Worm (Caenorhabditis elegans) whole organism, L4 larva: Measurements from ENCODE around the gene copz-1.

Experiments used
- F44E2.7 ChIP-seq: fragments of 200-800 bp; sonication (Bioruptor generic); IDR thresholded peaks from 2 replicates; pipeline ENCODE4 v2.1.2; 2022; ENCODE audit warnings: missing genetic modification characterization, missing compliant biosample characterization
- ama-1 ChIP-seq: fragments of 150-350 bp; optimal IDR thresholded peaks from 2 replicates; lab custom pipeline; 2014; ENCODE audit warnings: inconsistent platforms, mixed read lengths
- attf-4 ChIP-seq: sonication (generic microtip); optimal IDR thresholded peaks from 3 replicates; lab custom pipeline; 2017; ENCODE audit warnings: missing biosample characterization, missing genetic modification characterization
- daf-19 ChIP-seq: fragments of 200-800 bp; sonication (Bioruptor generic); conservative IDR thresholded peaks from 2 replicates; pipeline ENCODE4 v1.3.6; 2022; ENCODE audit warnings: missing genetic modification characterization, missing compliant biosample characterization
- egl-27 ChIP-seq: sonication (generic microtip); optimal IDR thresholded peaks from 3 replicates; lab custom pipeline; 2017; ENCODE audit warnings: missing biosample characterization, missing genetic modification reagents, missing genetic modification characterization
- egl-43 ChIP-seq: fragments of 200-800 bp; sonication (Bioruptor generic); IDR thresholded peaks from 2 replicates; pipeline ENCODE4 v1.3.6; 2022; ENCODE audit warnings: missing genetic modification reagents, missing genetic modification characterization, missing compliant biosample characterization
- hif-1 ChIP-seq, 2 experiments: sonication (generic microtip); optimal IDR thresholded peaks; 2 replicates each; lab custom pipeline; 2016 to 2017; ENCODE audit warnings: missing compliant biosample characterization in 2 of 2, missing genetic modification characterization in 2 of 2, missing genetic modification reagents in 2 of 2, missing genotype in 2 of 2, mild to moderate bottlenecking in 1 of 2
- jun-1 ChIP-seq: fragments of 150-350 bp; optimal IDR thresholded peaks from 2 replicates; lab custom pipeline; 2014; ENCODE audit warnings: missing biosample characterization, missing genetic modification reagents, missing genetic modification characterization
- lin-13 ChIP-seq: fragments of 150-350 bp; optimal IDR thresholded peaks from 2 replicates; lab custom pipeline; 2014; ENCODE audit warnings: missing biosample characterization, missing genetic modification reagents, missing genetic modification characterization
- lsy-2 ChIP-seq, 2 experiments: fragments of 150-350 bp in 1 of 2; sonication (generic microtip) in 1 of 2; optimal IDR thresholded peaks; 2 replicates each; lab custom pipeline; 2014 to 2017; ENCODE audit warnings: missing biosample characterization in 2 of 2, missing genetic modification characterization in 2 of 2
- mxl-3 ChIP-seq: fragments of 200-800 bp; sonication (Bioruptor generic); optimal IDR thresholded peaks from 2 replicates; lab custom pipeline; 2018; ENCODE audit warnings: mild to moderate bottlenecking, missing genetic modification characterization, missing compliant biosample characterization
- spr-3 ChIP-seq: fragments of 200-800 bp; sonication (Bioruptor generic); optimal IDR thresholded peaks from 2 replicates; lab custom pipeline; 2018; ENCODE audit warnings: mild to moderate bottlenecking, missing genetic modification characterization, missing compliant biosample characterization
- ztf-11 ChIP-seq: fragments of 150-350 bp; optimal IDR thresholded peaks from 2 replicates; lab custom pipeline; 2014; ENCODE audit warnings: missing biosample characterization, missing genetic modification characterization

ce11 chrII:10887097-10887496 lies 14.4 kb downstream of the copz-1 start:
- no peak for TF ChIP-seq F44E2.7 (GFP tag; lab: Robert Waterston, UW)
- TF ChIP-seq daf-19 (GFP tag; lab: Robert Waterston, UW): no peak
- no peak for TF ChIP-seq lin-13 (GFP tag; lab: Kevin White, UChicago)
- no peak for TF ChIP-seq ama-1
- TF ChIP-seq hif-1 (tag; optimal IDR thresholded peaks at IDR 0.05; lab: Kevin White, UChicago): no peak
- TF ChIP-seq mxl-3 (GFP tag; lab: Kevin White, UChicago): no peak
- TF ChIP-seq egl-27: no peak
- no peak for TF ChIP-seq attf-4
- no peak for TF ChIP-seq jun-1 (tag; lab: Kevin White, UChicago)
- TF ChIP-seq lsy-2 (tag; optimal IDR thresholded peaks at IDR 0.05; lab: Kevin White, UChicago): no peak
- TF ChIP-seq ztf-11 (tag; lab: Kevin White, UChicago): no peak
- no peak for TF ChIP-seq spr-3 (GFP tag; lab: Kevin White, UChicago)
- TF ChIP-seq egl-43 (GFP tag; lab: Robert Waterston, UW): no peak
